Worm (Caenorhabditis elegans): ENCODE measurements around the gene cyk-4.

- TF ChIP-seq ama-1 (optimal IDR thresholded peaks at IDR 0.05) (no peak), hnd-1 (tag; optimal IDR thresholded peaks at IDR 0.05) (no peak), tbx-37 (GFP tag; conservative IDR thresholded peaks at IDR 0.05) (no peak), flt-1 (GFP tag; IDR thresholded peaks at IDR 0.05) (no peak), tra-4 (tag; optimal IDR thresholded peaks at IDR 0.05) (no peak), scrt-1 (GFP tag; IDR thresholded peaks at IDR 0.05) (no peak), tbx-11 (GFP tag; IDR thresholded peaks at IDR 0.05) (no peak)
These were observed 7.8 kb upstream of the cyk-4 start for ce11 chrIII:13778816-13779215.
